Worm (Caenorhabditis elegans) whole organism, young adult: Measurements from ENCODE around the gene sre-24.

Experiments
- bed-2 ChIP-seq: fragments of 200-800 bp; sonication (Bioruptor generic); IDR thresholded peaks from 2 replicates; pipeline ENCODE4 v1.3.6; 2022; ENCODE audit warnings: missing genetic modification reagents, missing genetic modification characterization, missing compliant biosample characterization
- let-526 ChIP-seq: fragments of 200-800 bp; sonication (Bioruptor generic); IDR thresholded peaks from 2 replicates; pipeline ENCODE4 v1.3.6; 2022; ENCODE audit warnings: missing genetic modification reagents, missing genetic modification characterization, missing compliant biosample characterization
- snpc-4 ChIP-seq, 5 experiments: fragments of 150-350 bp in 1 of 5; sonication (generic microtip) in 4 of 5; optimal IDR thresholded peaks; 2 replicates each; lab custom pipeline; 2014 to 2018; ENCODE audit warnings: missing genetic modification characterization in 5 of 5, missing biosample characterization in 3 of 5, antibody characterized with exemption in 2 of 5, mild to moderate bottlenecking in 2 of 5, missing compliant biosample characterization in 2 of 5, missing genotype in 2 of 5, moderate library complexity in 2 of 5, missing genetic modification reagents in 1 of 5

ce11 chrV:2881016-2881415 lies 3.5 kb upstream of the sre-24 start, which contains the start of gene ifc-1:
- TF ChIP-seq bed-2 (GFP tag; lab: Robert Waterston, UW) (no peak), let-526 (GFP tag; lab: Robert Waterston, UW) (no peak), snpc-4 (GFP tag; optimal IDR thresholded peaks at IDR 0.05; lab: Kevin White, UChicago) (no peak), snpc-4 (tag; optimal IDR thresholded peaks at IDR 0.05; lab: Kevin White, UChicago) (no peak)
